Worm (Caenorhabditis elegans): ENCODE results near the gene C44C10.11.

C44C10.11 gene

ce11 chrX:11661625-11662024, 48.5 kb downstream of the C44C10.11 start, which contains the start of gene sfxn-1.5:
TSS of gene sfxn-1.5 (minus strand) at chrX:11661660.
- peak; percentile 31 for TF ChIP-seq atf-7 (tag; optimal IDR thresholded peaks at IDR 0.05)
- peak; percentile 35; the same call in 1 of the 2 replicates for TF ChIP-seq dox-1 (GFP tag; IDR thresholded peaks at IDR 0.05)
- TF ChIP-seq let-607 (tag; optimal IDR thresholded peaks at IDR 0.05): peak in 1 of 2 experiments; percentile 50
- peak; percentile 94 for TF ChIP-seq nhr-80 (tag; optimal IDR thresholded peaks at IDR 0.05)
- TF ChIP-seq tbp1 (GFP tag; optimal IDR thresholded peaks at IDR 0.05): peak; percentile 7
- TF ChIP-seq mel-28 (tag; optimal IDR thresholded peaks at IDR 0.05; ENCODE audit: borderline replicate concordance): no peak
- no peak for TF ChIP-seq lin-54 (GFP tag; optimal IDR thresholded peaks at IDR 0.05)

- TF ChIP-seq attf-5 (GFP tag; optimal IDR thresholded peaks at IDR 0.05) (no peak), aptf-2 (GFP tag; conservative IDR thresholded peaks at IDR 0.05) (no peak), rec-8 (tag; optimal IDR thresholded peaks at IDR 0.05) (no peak), Y79H2A.3 (GFP tag; conservative IDR thresholded peaks at IDR 0.05) (no peak), Y56A3A.18 (GFP tag; IDR thresholded peaks at IDR 0.05) (no peak), dpff-1 (tag; optimal IDR thresholded peaks at IDR 0.05) (no peak), hlh-26 (GFP tag; conservative IDR thresholded peaks at IDR 0.05) (no peak), akir-1 (GFP tag; optimal IDR thresholded peaks at IDR 0.05) (no peak), let-607 (tag; optimal IDR thresholded peaks at IDR 0.05) (no peak), K12H6.12 (tag; optimal IDR thresholded peaks at IDR 0.05) (no peak), Y53G8AR.9 (GFP tag; conservative IDR thresholded peaks at IDR 0.05) (no peak), aptf-3 (GFP tag; IDR thresholded peaks at IDR 0.05) (no peak), nfya-2 (GFP tag; IDR thresholded peaks at IDR 0.05) (no peak)
Observed at ce11 chrX:11658331-11658730, 51.8 kb downstream of the C44C10.11 start, which contains the start of gene T04F8.3. TSS of gene T04F8.3 (plus strand) at chrX:11658631.

Measured in whole organism, young adult.